Fruit fly (Drosophila melanogaster) whole organism, embryonic: Measurements from ENCODE around the gene Clc.
A peak's percentile ranks its signal among the peaks of the same experiment; 100 is the strongest.

ENCODE experiments used
- CG12155 ChIP-seq: fragments of 200-800 bp; sonication (Bioruptor generic); optimal IDR thresholded peaks from 3 replicates; lab custom pipeline; 2016; ENCODE audit warnings: missing biosample characterization, missing genetic modification characterization
- CG12219 ChIP-seq: fragments of 200-800 bp; sonication (Bioruptor generic); optimal IDR thresholded peaks from 3 replicates; lab custom pipeline; 2018; ENCODE audit warnings: missing biosample characterization, mild to moderate bottlenecking, missing genetic modification characterization
- CG13624 ChIP-seq: fragments of 200-800 bp; sonication (Bioruptor generic); optimal IDR thresholded peaks from 2 replicates; lab custom pipeline; 2016; ENCODE audit warnings: missing biosample characterization, missing genetic modification characterization
- CG15011 ChIP-seq: fragments of 200-800 bp; sonication (Bioruptor generic); optimal IDR thresholded peaks from 3 replicates; lab custom pipeline; 2018; ENCODE audit warnings: missing biosample characterization, mild to moderate bottlenecking, missing genetic modification characterization
- CG1529 ChIP-seq: fragments of 200-800 bp; sonication (Bioruptor generic); optimal IDR thresholded peaks from 3 replicates; lab custom pipeline; 2018; ENCODE audit warnings: missing biosample characterization, missing genetic modification characterization
- CG15514 ChIP-seq: fragments of 200-800 bp; sonication (Bioruptor generic); optimal IDR thresholded peaks from 3 replicates; lab custom pipeline; 2017; ENCODE audit warnings: missing biosample characterization, missing genetic modification characterization, mild to moderate bottlenecking, moderate library complexity, missing genetic modification reagents
- CG1603 ChIP-seq: fragments of 200-800 bp; sonication (Bioruptor generic); optimal IDR thresholded peaks from 2 replicates; lab custom pipeline; 2019; ENCODE audit warnings: missing biosample characterization, mild to moderate bottlenecking, missing genetic modification characterization, moderate library complexity
- CG1647 ChIP-seq: fragments of 200-800 bp; sonication (Bioruptor generic); optimal IDR thresholded peaks from 3 replicates; lab custom pipeline; 2016; ENCODE audit warnings: missing biosample characterization, missing genetic modification characterization
- CG17328 ChIP-seq: fragments of 200-800 bp; sonication (Bioruptor generic); IDR thresholded peaks from 2 replicates; pipeline ENCODE4 v1.3.6; 2022; ENCODE audit warnings: missing biosample characterization, missing genetic modification characterization
- CG18619 ChIP-seq: fragments of 200-800 bp; sonication (Bioruptor generic); optimal IDR thresholded peaks from 3 replicates; lab custom pipeline; 2017; ENCODE audit warnings: missing biosample characterization, mild to moderate bottlenecking, missing genetic modification characterization
- CG31388 ChIP-seq: fragments of 200-800 bp; sonication (Bioruptor generic); optimal IDR thresholded peaks from 2 replicates; lab custom pipeline; 2016; ENCODE audit warnings: missing biosample characterization, missing genetic modification characterization
- CG31441 ChIP-seq: fragments of 200-800 bp; sonication (Bioruptor generic); IDR thresholded peaks from 2 replicates; pipeline ENCODE4 v1.3.6; 2022; ENCODE audit warnings: missing biosample characterization, missing genetic modification characterization
- CG3163 ChIP-seq: fragments of 200-800 bp; sonication (Bioruptor generic); optimal IDR thresholded peaks from 3 replicates; lab custom pipeline; 2016; ENCODE audit warnings: missing biosample characterization, missing genetic modification characterization
- CG33557 ChIP-seq: fragments of 200-800 bp; sonication (Bioruptor generic); optimal IDR thresholded peaks from 2 replicates; lab custom pipeline; 2019; ENCODE audit warnings: missing biosample characterization, mild to moderate bottlenecking, missing genetic modification characterization, moderate library complexity
- CG34224 ChIP-seq: fragments of 200-800 bp; sonication (Bioruptor generic); IDR thresholded peaks from 3 replicates; pipeline ENCODE4 v1.3.6; 2022; ENCODE audit warnings: missing biosample characterization, missing genetic modification characterization; ENCODE audit not compliant: partially characterized antibody
- CG4730 ChIP-seq: fragments of 200-800 bp; sonication (Bioruptor generic); IDR thresholded peaks from 2 replicates; pipeline ENCODE4 v1.3.6; 2022; ENCODE audit warnings: missing biosample characterization, missing genetic modification characterization
- CG6175 ChIP-seq: fragments of 200-800 bp; sonication (Bioruptor generic); IDR thresholded peaks from 3 replicates; pipeline ENCODE4 v1.3.6; 2022; ENCODE audit warnings: missing biosample characterization, missing genetic modification characterization
- CG6254 ChIP-seq: fragments of 200-800 bp; sonication (Bioruptor generic); optimal IDR thresholded peaks from 3 replicates; lab custom pipeline; 2017; ENCODE audit warnings: mild to moderate bottlenecking, missing biosample characterization, missing genetic modification reagents, missing genetic modification characterization
- CG7372 ChIP-seq: fragments of 200-800 bp; sonication (Bioruptor generic); IDR thresholded peaks from 2 replicates; pipeline ENCODE4 v1.3.6; 2022; ENCODE audit warnings: missing biosample characterization, missing genetic modification characterization
- CG7556 ChIP-seq: fragments of 200-800 bp; sonication (Bioruptor generic); optimal IDR thresholded peaks from 2 replicates; lab custom pipeline; 2017; ENCODE audit warnings: missing biosample characterization, mild to moderate bottlenecking, missing genetic modification characterization
- Dek ChIP-seq: fragments of 200-800 bp; sonication (Bioruptor generic); optimal IDR thresholded peaks from 3 replicates; lab custom pipeline; 2019; ENCODE audit warnings: missing biosample characterization, mild to moderate bottlenecking, missing genetic modification characterization, moderate library complexity
- Dip3 ChIP-seq: fragments of 200-800 bp; sonication (Bioruptor generic); optimal IDR thresholded peaks from 3 replicates; lab custom pipeline; 2016; ENCODE audit warnings: missing biosample characterization, missing genetic modification characterization
- Gug ChIP-seq: fragments of 200-800 bp; sonication (Bioruptor generic); IDR thresholded peaks from 4 replicates; pipeline ENCODE4 v1.3.6; 2022; ENCODE audit warnings: missing biosample characterization, missing genetic modification characterization
- HLH4C ChIP-seq: fragments of 200-800 bp; sonication (Bioruptor generic); IDR thresholded peaks from 3 replicates; pipeline ENCODE4 v1.3.6; 2022; ENCODE audit warnings: missing biosample characterization, missing genetic modification characterization; ENCODE audit not compliant: partially characterized antibody
- HLH54F ChIP-seq: fragments of 200-800 bp; sonication (Bioruptor generic); optimal IDR thresholded peaks from 3 replicates; lab custom pipeline; 2016; ENCODE audit warnings: missing biosample characterization, missing genetic modification characterization
- Lhr ChIP-seq: fragments of 200-800 bp; sonication (Bioruptor generic); optimal IDR thresholded peaks from 3 replicates; lab custom pipeline; 2017; ENCODE audit warnings: mild to moderate bottlenecking, missing biosample characterization, missing genetic modification reagents, missing genetic modification characterization
- Meics ChIP-seq: fragments of 200-800 bp; sonication (Bioruptor generic); optimal IDR thresholded peaks from 2 replicates; lab custom pipeline; 2017; ENCODE audit warnings: missing biosample characterization, mild to moderate bottlenecking, missing genetic modification characterization
- Neu2 ChIP-seq: fragments of 200-800 bp; sonication (Bioruptor generic); optimal IDR thresholded peaks from 3 replicates; lab custom pipeline; 2016; ENCODE audit warnings: missing biosample characterization, missing genetic modification characterization, borderline replicate concordance
- Nf-YA ChIP-seq: fragments of 200-800 bp; sonication (Bioruptor generic); IDR thresholded peaks from 2 replicates; pipeline ENCODE4 v1.3.6; 2022; ENCODE audit warnings: missing biosample characterization, missing genetic modification characterization
- Optix ChIP-seq: fragments of 200-800 bp; sonication (Bioruptor generic); IDR thresholded peaks from 3 replicates; pipeline ENCODE4 v1.3.6; 2022; ENCODE audit warnings: missing biosample characterization, missing genetic modification characterization
- Side ChIP-seq: fragments of 200-800 bp; sonication (Bioruptor generic); optimal IDR thresholded peaks from 2 replicates; lab custom pipeline; 2016; ENCODE audit warnings: missing biosample characterization, missing genetic modification characterization
- ac ChIP-seq: fragments of 200-800 bp; sonication (Bioruptor generic); optimal IDR thresholded peaks from 3 replicates; lab custom pipeline; 2017; ENCODE audit warnings: missing biosample characterization, mild to moderate bottlenecking, missing genetic modification characterization
- ase ChIP-seq: fragments of 200-800 bp; sonication (Bioruptor generic); IDR thresholded peaks from 3 replicates; pipeline ENCODE4 v1.3.6; 2022; ENCODE audit warnings: missing biosample characterization, missing genetic modification characterization
- bbx ChIP-seq: fragments of 200-800 bp; sonication (Bioruptor generic); IDR thresholded peaks from 2 replicates; pipeline ENCODE4 v1.3.6; 2022; ENCODE audit warnings: missing biosample characterization, missing genetic modification characterization; ENCODE audit not compliant: partially characterized antibody
- dysf ChIP-seq: fragments of 200-800 bp; sonication (Bioruptor generic); IDR thresholded peaks from 3 replicates; pipeline ENCODE4 v1.3.6; 2022; ENCODE audit warnings: missing biosample characterization, missing genetic modification characterization
- fd3F ChIP-seq: fragments of 200-800 bp; sonication (Bioruptor generic); optimal IDR thresholded peaks from 2 replicates; lab custom pipeline; 2018; ENCODE audit warnings: missing biosample characterization, mild to moderate bottlenecking, missing genetic modification characterization, moderate library complexity
- gcm ChIP-seq: fragments of 200-800 bp; sonication (Bioruptor generic); optimal IDR thresholded peaks from 2 replicates; lab custom pipeline; 2019; ENCODE audit warnings: missing biosample characterization, mild to moderate bottlenecking, missing genetic modification characterization, moderate library complexity
- gfzf ChIP-seq: fragments of 200-800 bp; sonication (Bioruptor generic); optimal IDR thresholded peaks from 2 replicates; lab custom pipeline; 2016; ENCODE audit warnings: missing biosample characterization, mild to moderate bottlenecking, missing genetic modification characterization, moderate library complexity
- gsb ChIP-seq: fragments of 200-800 bp; sonication (Bioruptor generic); IDR thresholded peaks from 2 replicates; pipeline ENCODE4 v1.3.6; 2022; ENCODE audit warnings: missing biosample characterization, missing genetic modification characterization
- odd ChIP-seq: fragments of 200-800 bp; sonication (Bioruptor generic); optimal IDR thresholded peaks from 2 replicates; lab custom pipeline; 2017; ENCODE audit warnings: missing biosample characterization, mild to moderate bottlenecking, missing genetic modification characterization
- pfk ChIP-seq: fragments of 200-800 bp; sonication (Bioruptor generic); optimal IDR thresholded peaks from 2 replicates; lab custom pipeline; 2018; ENCODE audit warnings: missing biosample characterization, mild to moderate bottlenecking, missing genetic modification characterization, moderate library complexity
- pho ChIP-seq: fragments of 200-800 bp; sonication (Bioruptor generic); optimal IDR thresholded peaks from 2 replicates; lab custom pipeline; 2016; ENCODE audit warnings: missing biosample characterization, missing genetic modification characterization
- pnt ChIP-seq: fragments of 200-800 bp; sonication (Bioruptor generic); optimal IDR thresholded peaks from 3 replicates; lab custom pipeline; 2016; ENCODE audit warnings: missing biosample characterization, missing genetic modification characterization
- so ChIP-seq: fragments of 200-800 bp; sonication (Bioruptor generic); IDR thresholded peaks from 3 replicates; pipeline ENCODE4 v1.3.6; 2022; ENCODE audit warnings: missing biosample characterization, missing genetic modification characterization
- tll ChIP-seq, 2 experiments: fragments of 200-800 bp in 1 of 2; fragments of >200 bp in 1 of 2; sonication (Bioruptor generic) in 1 of 2; optimal IDR thresholded peaks; 2 replicates each; lab custom pipeline; 2017 to 2019; ENCODE audit warnings: missing biosample characterization in 2 of 2, missing genetic modification characterization in 2 of 2, mild to moderate bottlenecking in 1 of 2, moderate library complexity in 1 of 2
- tna ChIP-seq: fragments of 200-800 bp; sonication (Bioruptor generic); IDR thresholded peaks from 2 replicates; pipeline ENCODE4 v1.3.6; 2022; ENCODE audit warnings: missing biosample characterization, missing genetic modification characterization; ENCODE audit not compliant: partially characterized antibody
- toy ChIP-seq: fragments of 200-800 bp; sonication (Bioruptor generic); IDR thresholded peaks from 2 replicates; pipeline ENCODE4 v1.3.6; 2022; ENCODE audit warnings: missing biosample characterization, missing genetic modification characterization
- wdn ChIP-seq: fragments of 200-800 bp; sonication (Bioruptor generic); IDR thresholded peaks from 2 replicates; pipeline ENCODE4 v1.3.6; 2022; ENCODE audit warnings: missing biosample characterization, missing genetic modification characterization
- zen ChIP-seq: fragments of 200-800 bp; sonication (Bioruptor generic); optimal IDR thresholded peaks from 3 replicates; lab custom pipeline; 2018; ENCODE audit warnings: missing biosample characterization, mild to moderate bottlenecking, missing genetic modification characterization, moderate library complexity

Clc gene

DNA sequence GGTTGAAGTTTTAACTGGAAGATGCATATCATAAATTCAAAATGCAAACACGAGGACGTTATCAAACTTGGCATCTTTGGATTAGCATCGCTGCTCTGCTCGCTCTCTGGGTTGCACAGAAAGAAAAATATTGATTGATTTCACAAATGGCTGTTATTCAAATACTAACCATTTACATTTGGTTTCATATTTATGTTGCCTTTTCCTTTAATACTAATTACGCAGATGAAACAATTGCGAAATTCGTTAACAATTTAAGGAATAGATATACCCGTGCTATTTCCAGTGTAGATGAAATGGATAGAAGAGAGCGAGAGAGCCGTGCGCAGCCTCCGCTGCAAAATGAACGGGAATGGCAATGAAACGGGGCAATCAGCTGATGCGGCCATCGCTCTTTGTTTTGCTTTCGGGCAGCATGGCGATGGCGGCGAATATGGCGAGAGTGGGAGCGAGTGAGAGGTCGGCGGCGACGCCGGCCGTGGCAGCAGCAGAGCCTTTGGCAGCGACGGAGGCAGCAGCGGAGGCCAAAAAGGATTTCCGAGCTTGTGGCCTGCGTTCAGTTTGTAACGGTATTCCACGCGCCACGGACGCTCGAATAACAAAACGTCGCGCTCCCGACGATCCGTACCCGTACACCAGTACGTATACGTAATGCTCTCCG is 6.8 kb downstream of the Clc start, which contains the start of gene rdgC (continued):
- TF ChIP-seq CG17328 (GFP tag; lab: Robert Waterston, UW) (peak; percentile 96), ac (GFP tag; lab: Kevin White, UChicago) (peak; percentile 22), CG34224 (GFP tag; lab: Robert Waterston, UW) (no peak), CG4730 (peak; percentile 96), CG7556 (GFP tag; lab: Kevin White, UChicago) (peak; percentile 95), HLH4C (no peak), Lhr (peak; percentile 70), Nf-YA (GFP tag; lab: Robert Waterston, UW) (peak; percentile 95), so (peak; percentile 96), CG13624 (GFP tag; lab: Kevin White, UChicago) (peak; percentile 97), Side (peak; percentile 95), CG12219 (GFP tag; lab: Kevin White, UChicago) (peak; percentile 96), CG31441 (peak; percentile 95), tll (GFP tag; optimal IDR thresholded peaks at IDR 0.05; lab: Kevin White, UChicago) (no peak), CG15514 (GFP tag; lab: Kevin White, UChicago) (peak; percentile 92), CG7372 (peak; percentile 95), CG18619 (GFP tag; lab: Kevin White, UChicago) (peak; percentile 91), gcm (GFP tag; lab: Kevin White, UChicago) (peak; percentile 93), ase (GFP tag; lab: Robert Waterston, UW) (peak; percentile 96), Meics (GFP tag; lab: Kevin White, UChicago) (peak; percentile 97), pho (GFP tag; lab: Kevin White, UChicago) (peak; percentile 94), CG6175 (GFP tag; lab: Robert Waterston, UW) (peak; percentile 89), CG33557 (no peak), gsb (GFP tag; lab: Robert Waterston, UW) (peak; percentile 93), CG1647 (peak; percentile 96), Gug (GFP tag; lab: Robert Waterston, UW) (peak; percentile 91), tna (no peak), Dip3 (peak; percentile 94), CG1529 (peak; percentile 85), Optix (GFP tag; lab: Robert Waterston, UW) (peak; percentile 88), odd (peak; percentile 89), CG1603 (tag; lab: Kevin White, UChicago) (peak; percentile 98), Neu2 (peak; percentile 64), CG3163 (GFP tag; lab: Kevin White, UChicago) (peak; percentile 82), fd3F (GFP tag; lab: Kevin White, UChicago) (peak; percentile 93), CG6254 (GFP tag; lab: Kevin White, UChicago) (peak; percentile 85), gfzf (GFP tag; lab: Kevin White, UChicago) (peak; percentile 9), CG31388 (peak; percentile 91), dysf (GFP tag; lab: Robert Waterston, UW) (peak; percentile 98), toy (peak; percentile 92), bbx (GFP tag; lab: Robert Waterston, UW) (no peak), CG15011 (GFP tag; lab: Kevin White, UChicago) (peak; percentile 95), wdn (peak; percentile 92), pnt (peak; percentile 96), Dek (peak; percentile 94), pfk (GFP tag; lab: Kevin White, UChicago) (no peak), zen (tag; lab: Kevin White, UChicago) (peak; percentile 88), CG12155 (GFP tag; lab: Kevin White, UChicago) (peak; percentile 91), HLH54F (peak; percentile 94)
